Worm (Caenorhabditis elegans): Measurements from ENCODE around the gene F44F4.9.

DNA sequence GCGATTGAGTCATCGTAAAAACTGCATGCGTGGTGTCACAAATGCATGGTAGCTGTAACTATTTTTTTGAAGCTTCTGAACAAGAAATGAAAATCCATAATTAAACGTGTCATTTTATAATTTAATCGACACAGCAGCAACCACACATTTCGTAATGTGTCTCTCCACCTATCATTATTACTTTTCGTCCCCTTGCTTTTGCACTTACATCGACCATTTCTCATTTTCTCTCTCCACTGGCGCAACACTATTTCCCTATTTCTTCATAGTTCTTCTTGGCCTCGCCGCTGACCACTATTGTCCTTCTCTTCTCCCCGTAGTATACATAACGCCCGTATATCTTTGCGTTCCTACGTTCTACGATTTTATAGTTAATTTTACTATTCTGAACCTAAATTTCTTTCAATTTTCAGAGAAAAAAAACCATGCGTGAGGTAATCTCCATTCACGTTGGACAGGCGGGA, 2.7 kb upstream of the F44F4.9 start, which contains the start of gene tba-4:
- TF ChIP-seq med-1 (GFP tag; optimal IDR thresholded peaks at IDR 0.05; ENCODE audit: insufficient read depth) (no peak), klf-2 (GFP tag; conservative IDR thresholded peaks at IDR 0.05) (no peak), flt-1 (GFP tag; IDR thresholded peaks at IDR 0.05) (no peak), T22C8.4 (GFP tag; IDR thresholded peaks at IDR 0.05) (no peak), ztf-29 (GFP tag; IDR thresholded peaks at IDR 0.05) (no peak), ref-1 (GFP tag; conservative IDR thresholded peaks at IDR 0.05) (no peak)

Data from whole organism, midembryonic.